Fruit fly (Drosophila melanogaster) whole organism, embryonic: ENCODE data around the gene Zaf1.

ENCODE experiments used
- Abd-B ChIP-seq: fragments of 200-800 bp; sonication (Bioruptor generic); optimal IDR thresholded peaks from 2 replicates; lab custom pipeline; 2018; ENCODE audit warnings: missing biosample characterization, mild to moderate bottlenecking, missing genetic modification characterization, moderate library complexity
- CG10209 ChIP-seq: fragments of 200-800 bp; sonication (Bioruptor generic); optimal IDR thresholded peaks from 3 replicates; lab custom pipeline; 2017; ENCODE audit warnings: missing biosample characterization, mild to moderate bottlenecking, missing genetic modification characterization, missing genetic modification reagents
- CG10959 ChIP-seq: fragments of 200-800 bp; sonication (Bioruptor generic); IDR thresholded peaks from 2 replicates; pipeline ENCODE4 v1.3.6; 2022; ENCODE audit warnings: missing biosample characterization, missing genetic modification characterization
- CG11723 ChIP-seq: fragments of 200-800 bp; sonication (Bioruptor generic); optimal IDR thresholded peaks from 2 replicates; lab custom pipeline; 2017; ENCODE audit warnings: missing biosample characterization, mild to moderate bottlenecking, missing genetic modification characterization
- CG12659 ChIP-seq: fragments of 200-800 bp; sonication (Bioruptor generic); optimal IDR thresholded peaks from 3 replicates; lab custom pipeline; 2017; ENCODE audit warnings: mild to moderate bottlenecking, missing biosample characterization, missing genetic modification reagents, missing genetic modification characterization
- CG13775 ChIP-seq: fragments of 200-800 bp; sonication (Bioruptor generic); optimal IDR thresholded peaks from 3 replicates; lab custom pipeline; 2017; ENCODE audit warnings: missing biosample characterization, mild to moderate bottlenecking, missing genetic modification characterization
- CG13894 ChIP-seq: fragments of 200-800 bp; sonication (Bioruptor generic); optimal IDR thresholded peaks from 3 replicates; lab custom pipeline; 2018; ENCODE audit warnings: missing biosample characterization, mild to moderate bottlenecking, missing genetic modification characterization, moderate library complexity
- CG14050 ChIP-seq: fragments of 200-800 bp; sonication (Bioruptor generic); IDR thresholded peaks from 3 replicates; pipeline ENCODE4 v1.3.6; 2022; ENCODE audit warnings: missing biosample characterization, missing genetic modification characterization
- CG15269 ChIP-seq: fragments of 200-800 bp; sonication (Bioruptor generic); optimal IDR thresholded peaks from 2 replicates; lab custom pipeline; 2018; ENCODE audit warnings: missing biosample characterization, mild to moderate bottlenecking, missing genetic modification characterization, moderate library complexity
- CG1529 ChIP-seq: fragments of 200-800 bp; sonication (Bioruptor generic); optimal IDR thresholded peaks from 3 replicates; lab custom pipeline; 2018; ENCODE audit warnings: missing biosample characterization, missing genetic modification characterization
- CG1602 ChIP-seq: fragments of 200-800 bp; sonication (Bioruptor generic); optimal IDR thresholded peaks from 3 replicates; lab custom pipeline; 2016; ENCODE audit warnings: missing biosample characterization, missing genetic modification characterization
- CG1647 ChIP-seq: fragments of 200-800 bp; sonication (Bioruptor generic); optimal IDR thresholded peaks from 3 replicates; lab custom pipeline; 2016; ENCODE audit warnings: missing biosample characterization, missing genetic modification characterization
- CG17802 ChIP-seq: fragments of 200-800 bp; sonication (Bioruptor generic); optimal IDR thresholded peaks from 2 replicates; lab custom pipeline; 2018; ENCODE audit warnings: missing biosample characterization, mild to moderate bottlenecking, missing genetic modification characterization, moderate library complexity
- CG2202 ChIP-seq: fragments of 200-800 bp; sonication (Bioruptor generic); optimal IDR thresholded peaks from 2 replicates; lab custom pipeline; 2018; ENCODE audit warnings: missing biosample characterization, mild to moderate bottlenecking, missing genetic modification characterization
- CG2875 ChIP-seq: fragments of 200-800 bp; sonication (Bioruptor generic); optimal IDR thresholded peaks from 2 replicates; lab custom pipeline; 2017; ENCODE audit warnings: missing biosample characterization, mild to moderate bottlenecking, missing genetic modification characterization, missing genetic modification reagents
- CG33557 ChIP-seq: fragments of 200-800 bp; sonication (Bioruptor generic); optimal IDR thresholded peaks from 2 replicates; lab custom pipeline; 2019; ENCODE audit warnings: missing biosample characterization, mild to moderate bottlenecking, missing genetic modification characterization, moderate library complexity
- CG3995 ChIP-seq: fragments of 200-800 bp; sonication (Bioruptor generic); optimal IDR thresholded peaks from 3 replicates; lab custom pipeline; 2016; ENCODE audit warnings: missing biosample characterization, missing genetic modification characterization
- CG4424 ChIP-seq: fragments of 200-800 bp; sonication (Bioruptor generic); optimal IDR thresholded peaks from 3 replicates; lab custom pipeline; 2016; ENCODE audit warnings: missing biosample characterization, missing genetic modification characterization
- CG5953 ChIP-seq: fragments of 200-800 bp; sonication (Bioruptor generic); IDR thresholded peaks from 2 replicates; pipeline ENCODE4 v1.3.6; 2022; ENCODE audit warnings: missing biosample characterization, missing genetic modification characterization
- CG6175 ChIP-seq: fragments of 200-800 bp; sonication (Bioruptor generic); IDR thresholded peaks from 3 replicates; pipeline ENCODE4 v1.3.6; 2022; ENCODE audit warnings: missing biosample characterization, missing genetic modification characterization
- CG8359 ChIP-seq: fragments of 200-800 bp; sonication (Bioruptor generic); optimal IDR thresholded peaks from 2 replicates; lab custom pipeline; 2017; ENCODE audit warnings: missing biosample characterization, mild to moderate bottlenecking, missing genetic modification characterization, borderline replicate concordance
- CG9876 ChIP-seq: fragments of 200-800 bp; sonication (Bioruptor generic); optimal IDR thresholded peaks from 2 replicates; lab custom pipeline; 2016; ENCODE audit warnings: missing biosample characterization, missing genetic modification characterization
- D ChIP-seq, 2 experiments: fragments of 200-800 bp in 1 of 2; fragments of >200 bp in 1 of 2; sonication (Bioruptor generic) in 1 of 2; optimal IDR thresholded peaks; 2 replicates in 1 of 2; 3 replicates in 1 of 2; lab custom pipeline; 2017; ENCODE audit warnings: mild to moderate bottlenecking in 1 of 2, missing biosample characterization in 1 of 2, missing genetic modification characterization in 1 of 2, missing genetic modification reagents in 1 of 2
- Dbx ChIP-seq: fragments of 200-800 bp; sonication (Bioruptor generic); IDR thresholded peaks from 3 replicates; pipeline ENCODE4 v1.3.6; 2022; ENCODE audit warnings: missing biosample characterization, missing genetic modification characterization
- Drgx ChIP-seq: fragments of 200-800 bp; sonication (Bioruptor generic); IDR thresholded peaks from 2 replicates; pipeline ENCODE4 v1.3.6; 2022; ENCODE audit warnings: missing biosample characterization, missing genetic modification characterization
- HHEX ChIP-seq: fragments of 200-800 bp; sonication (Bioruptor generic); optimal IDR thresholded peaks from 3 replicates; lab custom pipeline; 2017; ENCODE audit warnings: missing biosample characterization, mild to moderate bottlenecking, missing genetic modification characterization, missing genetic modification reagents
- Hr3 ChIP-seq: fragments of 200-800 bp; sonication (Bioruptor generic); optimal IDR thresholded peaks from 3 replicates; lab custom pipeline; 2016; ENCODE audit warnings: missing biosample characterization, missing genetic modification characterization
- Max ChIP-seq: fragments of 200-800 bp; sonication (Bioruptor generic); optimal IDR thresholded peaks from 2 replicates; lab custom pipeline; 2016; ENCODE audit warnings: missing biosample characterization, mild to moderate bottlenecking, missing genetic modification characterization
- Mes4 ChIP-seq: fragments of 200-800 bp; sonication (Bioruptor generic); optimal IDR thresholded peaks from 2 replicates; lab custom pipeline; 2016; ENCODE audit warnings: missing biosample characterization, missing genetic modification characterization
- Pdp1 ChIP-seq, 2 experiments: fragments of 200-800 bp; sonication (Bioruptor generic); optimal IDR thresholded peaks; 3 replicates each; lab custom pipeline; 2016; ENCODE audit warnings: missing biosample characterization in 2 of 2, missing genetic modification characterization in 2 of 2, mild to moderate bottlenecking in 1 of 2, moderate library complexity in 1 of 2
- Poxn ChIP-seq: fragments of 200-800 bp; sonication (Bioruptor generic); IDR thresholded peaks from 2 replicates; pipeline ENCODE4 v1.3.6; 2022; ENCODE audit warnings: missing biosample characterization, missing genetic modification characterization
- Rfx ChIP-seq: fragments of 200-800 bp; sonication (Bioruptor generic); IDR thresholded peaks from 2 replicates; pipeline ENCODE4 v1.3.6; 2022; ENCODE audit warnings: missing biosample characterization, missing genetic modification characterization
- bab2 ChIP-seq: fragments of 200-800 bp; sonication (Bioruptor generic); optimal IDR thresholded peaks from 2 replicates; lab custom pipeline; 2016; ENCODE audit warnings: missing biosample characterization, missing genetic modification characterization
- cg ChIP-seq: fragments of 200-800 bp; sonication (Bioruptor generic); optimal IDR thresholded peaks from 3 replicates; lab custom pipeline; 2019; ENCODE audit warnings: missing biosample characterization, mild to moderate bottlenecking, missing genetic modification characterization, moderate library complexity
- fd96Cb ChIP-seq: fragments of 200-800 bp; sonication (Bioruptor generic); optimal IDR thresholded peaks from 2 replicates; lab custom pipeline; 2018; ENCODE audit warnings: missing biosample characterization, mild to moderate bottlenecking, missing genetic modification characterization, moderate library complexity
- jumu ChIP-seq: fragments of 200-800 bp; sonication (Bioruptor generic); optimal IDR thresholded peaks from 3 replicates; lab custom pipeline; 2016; ENCODE audit warnings: missing biosample characterization, missing genetic modification characterization
- kay ChIP-seq: fragments of 200-800 bp; sonication (Bioruptor generic); optimal IDR thresholded peaks from 2 replicates; lab custom pipeline; 2016; ENCODE audit warnings: missing biosample characterization, missing genetic modification characterization
- knrl ChIP-seq: fragments of 200-800 bp; sonication (Bioruptor generic); IDR thresholded peaks from 3 replicates; pipeline ENCODE4 v1.3.6; 2022; ENCODE audit warnings: missing biosample characterization, missing genetic modification characterization; ENCODE audit not compliant: partially characterized antibody
- lmd ChIP-seq: fragments of 200-800 bp; sonication (Bioruptor generic); IDR thresholded peaks from 2 replicates; pipeline ENCODE4 v1.3.6; 2022; ENCODE audit warnings: missing biosample characterization, missing genetic modification characterization
- peb ChIP-seq: fragments of 200-800 bp; sonication (Bioruptor generic); IDR thresholded peaks from 2 replicates; pipeline ENCODE4 v1.3.6; 2022; ENCODE audit warnings: missing biosample characterization, missing genetic modification characterization
- phol ChIP-seq: fragments of 200-800 bp; sonication (Bioruptor generic); optimal IDR thresholded peaks from 3 replicates; lab custom pipeline; 2018; ENCODE audit warnings: missing biosample characterization, mild to moderate bottlenecking, missing genetic modification characterization, moderate library complexity
- ro ChIP-seq: fragments of 200-800 bp; sonication (Bioruptor generic); IDR thresholded peaks from 2 replicates; pipeline ENCODE4 v1.3.6; 2022; ENCODE audit warnings: missing biosample characterization, missing genetic modification characterization
- row ChIP-seq: fragments of 200-800 bp; sonication (Bioruptor generic); IDR thresholded peaks from 3 replicates; pipeline ENCODE4 v1.3.6; 2022; ENCODE audit warnings: missing biosample characterization, missing genetic modification characterization
- run ChIP-seq: fragments of 200-800 bp; sonication (Bioruptor generic); optimal IDR thresholded peaks from 3 replicates; lab custom pipeline; 2018; ENCODE audit warnings: missing biosample characterization, mild to moderate bottlenecking, missing genetic modification characterization
- sd ChIP-seq: fragments of 200-800 bp; sonication (Bioruptor generic); optimal IDR thresholded peaks from 3 replicates; lab custom pipeline; 2018; ENCODE audit warnings: missing biosample characterization, mild to moderate bottlenecking, missing genetic modification characterization, moderate library complexity
- sens-2 ChIP-seq: fragments of 200-800 bp; sonication (Bioruptor generic); IDR thresholded peaks from 2 replicates; pipeline ENCODE4 v1.3.6; 2022; ENCODE audit warnings: missing biosample characterization, missing genetic modification characterization
- sisA ChIP-seq: fragments of 200-800 bp; sonication (Bioruptor generic); IDR thresholded peaks from 2 replicates; pipeline ENCODE4 v1.3.6; 2022; ENCODE audit warnings: missing biosample characterization, missing genetic modification characterization
- sqz ChIP-seq: fragments of 200-800 bp; sonication (Bioruptor generic); optimal IDR thresholded peaks from 3 replicates; lab custom pipeline; 2018; ENCODE audit warnings: missing biosample characterization, mild to moderate bottlenecking, missing genetic modification characterization
- usp ChIP-seq: fragments of >200 bp; optimal IDR thresholded peaks from 2 replicates; lab custom pipeline; 2017; ENCODE audit warnings: missing biosample characterization, missing genetic modification characterization
- wor ChIP-seq: fragments of 200-800 bp; sonication (Bioruptor generic); IDR thresholded peaks from 2 replicates; pipeline ENCODE4 v1.3.6; 2022; ENCODE audit warnings: missing biosample characterization, missing genetic modification characterization
- zen ChIP-seq: fragments of 200-800 bp; sonication (Bioruptor generic); optimal IDR thresholded peaks from 3 replicates; lab custom pipeline; 2018; ENCODE audit warnings: missing biosample characterization, mild to moderate bottlenecking, missing genetic modification characterization, moderate library complexity

Zaf1 gene

DNA sequence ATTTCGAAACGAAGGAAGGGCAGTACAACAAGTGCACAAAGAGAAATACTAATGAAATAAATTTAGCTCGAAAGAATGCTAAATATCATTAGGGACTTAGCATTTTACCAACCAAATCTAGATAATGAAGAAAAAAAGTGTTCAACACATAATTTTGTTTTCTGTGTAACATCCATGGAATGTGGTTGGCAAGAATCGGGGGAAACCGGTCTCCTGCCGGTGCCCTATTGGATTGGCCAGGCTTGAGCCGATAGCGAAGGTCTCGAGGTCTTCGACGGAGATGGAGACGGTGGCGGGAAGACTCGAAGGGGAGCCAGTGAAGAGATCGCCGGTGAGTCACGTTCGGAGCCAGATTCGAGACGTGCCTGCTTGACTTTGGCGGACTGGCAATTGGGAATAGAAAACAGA, 32.3 kb upstream of the Zaf1 start (continued):
- no peak for TF ChIP-seq usp
- no peak for TF ChIP-seq Hr3 (GFP tag; lab: Kevin White, UChicago)
- TF ChIP-seq CG14050 (GFP tag; lab: Robert Waterston, UW), result no peak
- TF ChIP-seq D (optimal IDR thresholded peaks at IDR 0.05; lab: Kevin White, UChicago), result no peak
- TF ChIP-seq D (GFP tag; optimal IDR thresholded peaks at IDR 0.05; lab: Kevin White, UChicago), result no peak
- no peak for TF ChIP-seq CG1647
- TF ChIP-seq Mes4 (GFP tag; lab: Kevin White, UChicago), result no peak
- TF ChIP-seq Pdp1 (GFP tag; optimal IDR thresholded peaks at IDR 0.05; lab: Kevin White, UChicago), result peak; percentile 15 to 43
- peak; percentile 24 for TF ChIP-seq bab2 (GFP tag; lab: Kevin White, UChicago)
- no peak for TF ChIP-seq CG9876 (GFP tag; lab: Kevin White, UChicago)
- TF ChIP-seq CG1602, result no peak
- peak; percentile 24 for TF ChIP-seq CG4424 (GFP tag; lab: Kevin White, UChicago)
- no peak for TF ChIP-seq CG6175 (GFP tag; lab: Robert Waterston, UW)
- peak; percentile 51 for TF ChIP-seq jumu
- TF ChIP-seq CG8359 (GFP tag; lab: Kevin White, UChicago), result no peak
- TF ChIP-seq lmd (GFP tag; lab: Robert Waterston, UW), result peak; percentile 29; the same call in 1 of the 2 replicates
- TF ChIP-seq ro (GFP tag; lab: Robert Waterston, UW), result no peak
- TF ChIP-seq CG33557 (GFP tag; lab: Kevin White, UChicago), result no peak
- peak; percentile 68 for TF ChIP-seq CG13894 (tag; lab: Kevin White, UChicago)
- 0 out of 3 replicates have a peak, but pooled peaks have one; percentile 35 for TF ChIP-seq Dbx (GFP tag; lab: Robert Waterston, UW)
- no peak for TF ChIP-seq CG12659 (GFP tag; lab: Kevin White, UChicago)
- no peak for TF ChIP-seq sqz (GFP tag; lab: Kevin White, UChicago)
- no peak for TF ChIP-seq CG5953 (GFP tag; lab: Robert Waterston, UW)
- no peak for TF ChIP-seq CG11723 (GFP tag; lab: Kevin White, UChicago)
- TF ChIP-seq cg, result no peak
- no peak for TF ChIP-seq CG17802 (tag; lab: Kevin White, UChicago)
- TF ChIP-seq sisA (GFP tag; lab: Robert Waterston, UW), result no peak
- no peak for TF ChIP-seq zen (tag; lab: Kevin White, UChicago)
- no peak for TF ChIP-seq CG13775 (GFP tag; lab: Kevin White, UChicago)
- no peak for TF ChIP-seq Abd-B (GFP tag; lab: Kevin White, UChicago)
- TF ChIP-seq peb (GFP tag; lab: Robert Waterston, UW), result no peak
- no peak for TF ChIP-seq HHEX (GFP tag; lab: Kevin White, UChicago)
- TF ChIP-seq CG10959 (GFP tag; lab: Robert Waterston, UW), result no peak
- TF ChIP-seq CG1529 (GFP tag; lab: Kevin White, UChicago), result no peak
- TF ChIP-seq CG2202, result no peak
- TF ChIP-seq knrl (GFP tag; lab: Robert Waterston, UW), result no peak
- TF ChIP-seq CG2875, result no peak
- no peak for TF ChIP-seq Poxn (GFP tag; lab: Robert Waterston, UW)
- TF ChIP-seq sd, result peak; percentile 99
- TF ChIP-seq phol, result no peak
- TF ChIP-seq CG10209 (GFP tag; lab: Kevin White, UChicago), result no peak
- TF ChIP-seq row, result peak; percentile 69; the same call in 2 of the 3 replicates
- TF ChIP-seq sens-2 (GFP tag; lab: Robert Waterston, UW), result no peak
- TF ChIP-seq Drgx (GFP tag; lab: Robert Waterston, UW), result peak; percentile 73
- no peak for TF ChIP-seq run (tag; lab: Kevin White, UChicago)
- no peak for TF ChIP-seq wor (GFP tag; lab: Robert Waterston, UW)
- peak; percentile 79 for TF ChIP-seq Rfx (GFP tag; lab: Robert Waterston, UW)
- TF ChIP-seq fd96Cb (tag; lab: Kevin White, UChicago), result no peak
- TF ChIP-seq CG3995, result no peak
- no peak for TF ChIP-seq Max
- peak; percentile 3 for TF ChIP-seq CG15269 (tag; lab: Kevin White, UChicago)
- peak; percentile 57 for TF ChIP-seq kay (GFP tag; lab: Kevin White, UChicago)
